Fruit fly (Drosophila melanogaster) whole organism, adult: Measurements from ENCODE around the gene CG42322.

Experiments
- CG11617 ChIP-seq: fragments of 200-800 bp; sonication (Bioruptor generic); optimal IDR thresholded peaks from 2 replicates; lab custom pipeline; 2017; ENCODE audit warnings: mild to moderate bottlenecking, missing biosample characterization, missing genetic modification reagents, missing genetic modification characterization
- CG12768 ChIP-seq: fragments of 200-800 bp; sonication (Bioruptor generic); optimal IDR thresholded peaks from 2 replicates; lab custom pipeline; 2017; ENCODE audit warnings: missing biosample characterization, missing genetic modification characterization, mild to moderate bottlenecking, moderate library complexity, missing genetic modification reagents
- CG14711 ChIP-seq: fragments of 200-800 bp; sonication (Bioruptor generic); optimal IDR thresholded peaks from 2 replicates; lab custom pipeline; 2018; ENCODE audit warnings: missing biosample characterization, mild to moderate bottlenecking, missing genetic modification characterization, moderate library complexity
- CG1620 ChIP-seq: fragments of 200-800 bp; sonication (Bioruptor generic); optimal IDR thresholded peaks from 2 replicates; lab custom pipeline; 2016; ENCODE audit warnings: missing biosample characterization, missing genetic modification characterization
- CG33017 ChIP-seq: fragments of 200-800 bp; sonication (Bioruptor generic); optimal IDR thresholded peaks from 2 replicates; lab custom pipeline; 2018; ENCODE audit warnings: missing biosample characterization, mild to moderate bottlenecking, missing genetic modification characterization, moderate library complexity
- CG5204 ChIP-seq: fragments of 200-800 bp; sonication (Bioruptor generic); optimal IDR thresholded peaks from 2 replicates; lab custom pipeline; 2016; ENCODE audit warnings: missing biosample characterization, missing genetic modification characterization
- CG7045 ChIP-seq: fragments of 200-800 bp; sonication (Bioruptor generic); optimal IDR thresholded peaks from 2 replicates; lab custom pipeline; 2017; ENCODE audit warnings: missing biosample characterization, mild to moderate bottlenecking, missing genetic modification characterization
- CG7101 ChIP-seq: fragments of 200-800 bp; sonication (Bioruptor generic); optimal IDR thresholded peaks from 2 replicates; lab custom pipeline; 2018; ENCODE audit warnings: missing biosample characterization, mild to moderate bottlenecking, missing genetic modification characterization, moderate library complexity
- Clk ChIP-seq: fragments of 200-800 bp; sonication (Bioruptor generic); optimal IDR thresholded peaks from 2 replicates; lab custom pipeline; 2017; ENCODE audit warnings: missing biosample characterization, missing genetic modification characterization
- Crg-1 ChIP-seq: fragments of 200-800 bp; sonication (Bioruptor generic); optimal IDR thresholded peaks from 2 replicates; lab custom pipeline; 2016; ENCODE audit warnings: missing biosample characterization, missing genetic modification characterization
- Hr96 ChIP-seq: fragments of 200-800 bp; sonication (Bioruptor generic); optimal IDR thresholded peaks from 2 replicates; lab custom pipeline; 2016; ENCODE audit warnings: missing biosample characterization, missing genetic modification characterization
- Mnt ChIP-seq: fragments of 200-800 bp; sonication (Bioruptor generic); optimal IDR thresholded peaks from 2 replicates; lab custom pipeline; 2016; ENCODE audit warnings: missing biosample characterization, mild to moderate bottlenecking, missing genetic modification characterization
- bab1 ChIP-seq: fragments of 200-800 bp; sonication (Bioruptor generic); optimal IDR thresholded peaks from 3 replicates; lab custom pipeline; 2019; ENCODE audit warnings: missing biosample characterization, mild to moderate bottlenecking, missing genetic modification characterization, moderate library complexity
- cic ChIP-seq: fragments of 200-800 bp; sonication (Bioruptor generic); optimal IDR thresholded peaks from 2 replicates; lab custom pipeline; 2017; ENCODE audit warnings: missing biosample characterization, mild to moderate bottlenecking, missing genetic modification characterization, moderate library complexity
- cnc ChIP-seq, 2 experiments: fragments of >200 bp; optimal IDR thresholded peaks; 2 replicates each; lab custom pipeline; 2017
- kay ChIP-seq: fragments of 200-800 bp; sonication (Bioruptor generic); peaks from one replicate; lab custom pipeline; 2016; ENCODE audit warnings: missing biosample characterization, missing genetic modification characterization, borderline replicate concordance
- ovo ChIP-seq: fragments of 200-800 bp; sonication (Bioruptor generic); optimal IDR thresholded peaks from 2 replicates; lab custom pipeline; 2016; ENCODE audit warnings: missing biosample characterization, missing genetic modification characterization
- pad ChIP-seq: fragments of 200-800 bp; sonication (Bioruptor generic); optimal IDR thresholded peaks from 3 replicates; lab custom pipeline; 2017; ENCODE audit warnings: missing biosample characterization, missing genetic modification characterization, mild to moderate bottlenecking, moderate library complexity, missing genetic modification reagents
- tj ChIP-seq: fragments of 200-800 bp; sonication (Bioruptor generic); optimal IDR thresholded peaks from 3 replicates; lab custom pipeline; 2017; ENCODE audit warnings: missing biosample characterization, mild to moderate bottlenecking, missing genetic modification characterization, moderate library complexity
- toe ChIP-seq: fragments of 200-800 bp; sonication (Bioruptor generic); optimal IDR thresholded peaks from 2 replicates; lab custom pipeline; 2016; ENCODE audit warnings: missing biosample characterization, missing genetic modification characterization

CG42322 gene

dm6 chr3R:20774125-20774524 lies 34.2 kb downstream of the CG42322 start:
- no peak for TF ChIP-seq CG11617 (GFP tag; lab: Kevin White, UChicago)
- TF ChIP-seq CG14711 (tag; lab: Kevin White, UChicago) = no peak
- TF ChIP-seq CG33017 = no peak
- no peak for TF ChIP-seq CG7101 (tag; lab: Kevin White, UChicago)
- no peak for TF ChIP-seq cnc (optimal IDR thresholded peaks at IDR 0.05; lab: Kevin White, UChicago)
- TF ChIP-seq cic (GFP tag; lab: Kevin White, UChicago) = no peak
- TF ChIP-seq bab1 (GFP tag; lab: Kevin White, UChicago) = no peak
- TF ChIP-seq toe = no peak
- no peak for TF ChIP-seq Hr96 (GFP tag; lab: Kevin White, UChicago)
- TF ChIP-seq CG1620 (GFP tag; lab: Kevin White, UChicago) = no peak
- TF ChIP-seq ovo = no peak
- TF ChIP-seq tj = no peak
- TF ChIP-seq CG5204 (GFP tag; lab: Kevin White, UChicago) = no peak
- no peak for TF ChIP-seq pad
- no peak for TF ChIP-seq CG12768 (GFP tag; lab: Kevin White, UChicago)
- TF ChIP-seq CG7045 (GFP tag; lab: Kevin White, UChicago) = no peak
- no peak for TF ChIP-seq Mnt (GFP tag; lab: Kevin White, UChicago)

- TF ChIP-seq CG7101 (tag; lab: Kevin White, UChicago) = peak; percentile 82
- TF ChIP-seq CG1620 (GFP tag; lab: Kevin White, UChicago) = peak; percentile 31
- TF ChIP-seq CG33017 = peak; percentile 96
- TF ChIP-seq CG5204 (GFP tag; lab: Kevin White, UChicago) = peak; percentile 77
- TF ChIP-seq bab1 (GFP tag; lab: Kevin White, UChicago) = peak; percentile 100
- peak; percentile 93 for TF ChIP-seq Mnt (GFP tag; lab: Kevin White, UChicago)
- TF ChIP-seq toe = peak; percentile 96
- peak; percentile 99 for TF ChIP-seq Clk (GFP tag; lab: Kevin White, UChicago)
- no peak for TF ChIP-seq cnc (optimal IDR thresholded peaks at IDR 0.05; lab: Kevin White, UChicago)
- peak; percentile 98 for TF ChIP-seq CG11617 (GFP tag; lab: Kevin White, UChicago)
- TF ChIP-seq CG14711 (tag; lab: Kevin White, UChicago) = peak; percentile 77
- peak; percentile 99 for TF ChIP-seq ovo
- peak; percentile 91 for TF ChIP-seq Hr96 (GFP tag; lab: Kevin White, UChicago)
- TF ChIP-seq tj = peak; percentile 94
- TF ChIP-seq CG12768 (GFP tag; lab: Kevin White, UChicago) = peak; percentile 99
- peak; percentile 100 for TF ChIP-seq cic (GFP tag; lab: Kevin White, UChicago)
- peak; percentile 100 for TF ChIP-seq kay (GFP tag; lab: Kevin White, UChicago)
- peak; percentile 46 for TF ChIP-seq Crg-1
- TF ChIP-seq pad = peak; percentile 79
- peak; percentile 95 for TF ChIP-seq CG7045 (GFP tag; lab: Kevin White, UChicago)
Observed at dm6 chr3R:20778285-20778926, 38.5 kb downstream of the CG42322 start.

dm6 chr3R:20779545-20779944 lies 39.6 kb downstream of the CG42322 start:
- TF ChIP-seq CG11617 (GFP tag; lab: Kevin White, UChicago) (no peak), CG1620 (GFP tag; lab: Kevin White, UChicago) (no peak), CG14711 (tag; lab: Kevin White, UChicago) (no peak), Crg-1 (no peak), kay (GFP tag; lab: Kevin White, UChicago) (peak; percentile 91), CG33017 (no peak)

dm6 chr3R:20779969-20780368 lies 40.1 kb downstream of the CG42322 start:
- TF ChIP-seq kay (GFP tag; lab: Kevin White, UChicago) (peak; percentile 96), CG5204 (GFP tag; lab: Kevin White, UChicago) (no peak), toe (peak; percentile 18), CG12768 (GFP tag; lab: Kevin White, UChicago) (peak; percentile 67), CG14711 (tag; lab: Kevin White, UChicago) (no peak), Crg-1 (no peak), CG7101 (tag; lab: Kevin White, UChicago) (peak; percentile 32), cic (GFP tag; lab: Kevin White, UChicago) (peak; percentile 80), CG1620 (GFP tag; lab: Kevin White, UChicago) (peak; percentile 29), bab1 (GFP tag; lab: Kevin White, UChicago) (peak; percentile 48), Clk (GFP tag; lab: Kevin White, UChicago) (peak; percentile 49), ovo (peak; percentile 44), Mnt (GFP tag; lab: Kevin White, UChicago) (peak; percentile 16), CG11617 (GFP tag; lab: Kevin White, UChicago) (peak; percentile 36), CG33017 (peak; percentile 65), Hr96 (GFP tag; lab: Kevin White, UChicago) (peak; percentile 18), tj (peak; percentile 55), pad (no peak)

- TF ChIP-seq CG33017 (peak; percentile 76), CG7045 (GFP tag; lab: Kevin White, UChicago) (peak; percentile 71), Mnt (GFP tag; lab: Kevin White, UChicago) (no peak), CG7101 (tag; lab: Kevin White, UChicago) (peak; percentile 76), CG11617 (GFP tag; lab: Kevin White, UChicago) (peak; percentile 52), cnc (optimal IDR thresholded peaks at IDR 0.05; lab: Kevin White, UChicago) (no peak), pad (peak; percentile 24), CG12768 (GFP tag; lab: Kevin White, UChicago) (peak; percentile 37), CG14711 (tag; lab: Kevin White, UChicago) (peak; percentile 64), ovo (no peak)
Observed at dm6 chr3R:20782104-20782654, 42.3 kb downstream of the CG42322 start.
